Worm (Caenorhabditis elegans) whole organism, L4 larva: Measurements from ENCODE around the gene M01H9.3.

Experiments used
- F49E8.2 ChIP-seq: sonication (generic microtip); optimal IDR thresholded peaks from 2 replicates; lab custom pipeline; 2016; ENCODE audit warnings: missing compliant biosample characterization, mild to moderate bottlenecking, missing genetic modification characterization, borderline replicate concordance
- ceh-82 ChIP-seq: sonication (generic microtip); optimal IDR thresholded peaks from 2 replicates; lab custom pipeline; 2017; ENCODE audit warnings: missing biosample characterization, missing genetic modification characterization
- egl-27 ChIP-seq: sonication (generic microtip); optimal IDR thresholded peaks from 3 replicates; lab custom pipeline; 2017; ENCODE audit warnings: missing biosample characterization, missing genetic modification reagents, missing genetic modification characterization
- fkh-10 ChIP-seq: fragments of 150-350 bp; optimal IDR thresholded peaks from 2 replicates; lab custom pipeline; 2014; ENCODE audit warnings: missing biosample characterization, missing genetic modification reagents, missing genetic modification characterization
- lin-39 ChIP-seq: fragments of 150-350 bp; optimal IDR thresholded peaks from 2 replicates; lab custom pipeline; 2014; ENCODE audit warnings: missing biosample characterization, missing genetic modification reagents, missing genetic modification characterization
- nhr-28 ChIP-seq: fragments of 150-350 bp; optimal IDR thresholded peaks from 2 replicates; lab custom pipeline; 2014; ENCODE audit warnings: missing biosample characterization, missing genetic modification characterization
- nhr-6 ChIP-seq: fragments of 150-350 bp; optimal IDR thresholded peaks from 2 replicates; lab custom pipeline; 2014; ENCODE audit warnings: missing biosample characterization, missing genetic modification characterization

DNA sequence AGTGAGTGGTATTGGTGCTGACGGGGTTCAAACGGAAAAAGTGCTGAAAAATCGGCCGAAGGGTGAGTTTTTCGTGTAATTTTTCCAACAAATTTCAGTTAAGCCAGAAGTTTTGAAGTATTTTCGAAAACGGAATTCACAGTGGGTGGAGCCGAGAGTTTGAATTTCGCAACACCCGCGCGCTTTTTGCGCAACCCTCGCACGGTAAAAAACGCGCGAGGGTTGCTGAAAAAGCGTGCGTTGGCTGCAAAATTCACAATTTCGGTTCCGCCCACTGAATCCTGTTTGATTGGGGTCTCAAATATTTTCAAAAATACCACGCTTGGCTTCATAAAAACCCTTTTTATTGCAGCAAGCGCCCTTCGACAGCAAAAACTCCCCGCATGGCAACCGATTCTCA is 29.5 kb downstream of the M01H9.3 start:
- TF ChIP-seq lin-39: no peak
- TF ChIP-seq nhr-28 (tag; lab: Kevin White, UChicago): no peak
- no peak for TF ChIP-seq ceh-82
- no peak for TF ChIP-seq nhr-6 (tag; lab: Kevin White, UChicago)
- no peak for TF ChIP-seq egl-27 (tag; lab: Kevin White, UChicago)
- no peak for TF ChIP-seq fkh-10 (GFP tag; lab: Kevin White, UChicago)
- no peak for TF ChIP-seq F49E8.2 (tag; lab: Kevin White, UChicago)
